Fruit fly (Drosophila melanogaster) whole organism, embryonic: ENCODE results near the gene CG2021.

Source experiments
- Ada2b ChIP-seq: fragments of 200-800 bp; sonication (Bioruptor generic); IDR thresholded peaks from 2 replicates; pipeline ENCODE4 v1.3.6; 2022; ENCODE audit warnings: missing biosample characterization, missing genetic modification characterization
- Aef1 ChIP-seq: fragments of 200-800 bp; sonication (Bioruptor generic); IDR thresholded peaks from 3 replicates; pipeline ENCODE4 v1.3.6; 2022; ENCODE audit warnings: missing biosample characterization, missing genetic modification characterization
- Atf6 ChIP-seq: fragments of 200-800 bp; sonication (Bioruptor generic); IDR thresholded peaks from 2 replicates; pipeline ENCODE4 v1.3.6; 2022; ENCODE audit warnings: missing biosample characterization, missing genetic modification characterization
- Bgb ChIP-seq: fragments of 200-800 bp; sonication (Bioruptor generic); IDR thresholded peaks from 2 replicates; pipeline ENCODE4 v1.3.6; 2022; ENCODE audit warnings: missing biosample characterization, missing genetic modification characterization; ENCODE audit not compliant: partially characterized antibody
- CG12299 ChIP-seq: fragments of 200-800 bp; sonication (Bioruptor generic); optimal IDR thresholded peaks from 2 replicates; lab custom pipeline; 2018; ENCODE audit warnings: missing biosample characterization, mild to moderate bottlenecking, missing genetic modification characterization
- CG12391 ChIP-seq: fragments of 200-800 bp; sonication (Bioruptor generic); optimal IDR thresholded peaks from 3 replicates; lab custom pipeline; 2018; ENCODE audit warnings: missing biosample characterization, mild to moderate bottlenecking, missing genetic modification characterization, moderate library complexity
- CG14014 ChIP-seq: fragments of 200-800 bp; sonication (Bioruptor generic); IDR thresholded peaks from 2 replicates; pipeline ENCODE4 v1.3.6; 2022; ENCODE audit warnings: missing biosample characterization, missing genetic modification characterization
- CG14441 ChIP-seq: fragments of 200-800 bp; sonication (Bioruptor generic); IDR thresholded peaks from 2 replicates; pipeline ENCODE4 v1.3.6; 2022; ENCODE audit warnings: missing biosample characterization, missing genetic modification characterization
- CG14965 ChIP-seq: fragments of 200-800 bp; sonication (Bioruptor generic); optimal IDR thresholded peaks from 2 replicates; lab custom pipeline; 2016; ENCODE audit warnings: missing biosample characterization, missing genetic modification characterization, borderline replicate concordance
- CG17361 ChIP-seq: fragments of 200-800 bp; sonication (Bioruptor generic); IDR thresholded peaks from 3 replicates; pipeline ENCODE4 v1.3.6; 2022; ENCODE audit warnings: missing biosample characterization, missing genetic modification characterization
- CG18476 ChIP-seq: fragments of 200-800 bp; sonication (Bioruptor generic); optimal IDR thresholded peaks from 2 replicates; lab custom pipeline; 2016; ENCODE audit warnings: missing biosample characterization, mild to moderate bottlenecking, missing genetic modification characterization
- CG30403 ChIP-seq: fragments of 200-800 bp; sonication (Bioruptor generic); optimal IDR thresholded peaks from 3 replicates; lab custom pipeline; 2016; ENCODE audit warnings: missing biosample characterization, missing genetic modification characterization
- CG3065 ChIP-seq: fragments of 200-800 bp; sonication (Bioruptor generic); optimal IDR thresholded peaks from 2 replicates; lab custom pipeline; 2016; ENCODE audit warnings: missing biosample characterization, missing genetic modification characterization
- CG3163 ChIP-seq: fragments of 200-800 bp; sonication (Bioruptor generic); optimal IDR thresholded peaks from 3 replicates; lab custom pipeline; 2016; ENCODE audit warnings: missing biosample characterization, missing genetic modification characterization
- CG4282 ChIP-seq: fragments of 200-800 bp; sonication (Bioruptor generic); optimal IDR thresholded peaks from 2 replicates; lab custom pipeline; 2016; ENCODE audit warnings: missing biosample characterization, missing genetic modification characterization
- CG4328 ChIP-seq: fragments of 200-800 bp; sonication (Bioruptor generic); optimal IDR thresholded peaks from 3 replicates; lab custom pipeline; 2017; ENCODE audit warnings: missing biosample characterization, missing genetic modification reagents, missing genetic modification characterization
- CG4424 ChIP-seq: fragments of 200-800 bp; sonication (Bioruptor generic); optimal IDR thresholded peaks from 3 replicates; lab custom pipeline; 2016; ENCODE audit warnings: missing biosample characterization, missing genetic modification characterization
- CG6254 ChIP-seq: fragments of 200-800 bp; sonication (Bioruptor generic); optimal IDR thresholded peaks from 3 replicates; lab custom pipeline; 2017; ENCODE audit warnings: mild to moderate bottlenecking, missing biosample characterization, missing genetic modification reagents, missing genetic modification characterization
- CG6272 ChIP-seq: fragments of 200-800 bp; sonication (Bioruptor generic); IDR thresholded peaks from 2 replicates; pipeline ENCODE4 v1.3.6; 2022; ENCODE audit warnings: missing biosample characterization, missing genetic modification characterization
- CG8290 ChIP-seq, 3 experiments: fragments of 200-800 bp; sonication (Bioruptor generic); optimal IDR thresholded peaks; 2 replicates each; lab custom pipeline; 2016 to 2019; ENCODE audit warnings: missing biosample characterization in 3 of 3, missing genetic modification characterization in 3 of 3, mild to moderate bottlenecking in 2 of 3, moderate library complexity in 1 of 3
- CG8944 ChIP-seq: fragments of 200-800 bp; sonication (Bioruptor generic); optimal IDR thresholded peaks from 3 replicates; lab custom pipeline; 2016; ENCODE audit warnings: missing biosample characterization, missing genetic modification characterization
- CG9817 ChIP-seq: fragments of 200-800 bp; sonication (Bioruptor generic); optimal IDR thresholded peaks from 2 replicates; lab custom pipeline; 2018; ENCODE audit warnings: missing biosample characterization, mild to moderate bottlenecking, missing genetic modification characterization, moderate library complexity
- Chrac-16 ChIP-seq: fragments of 200-800 bp; sonication (Bioruptor generic); optimal IDR thresholded peaks from 3 replicates; lab custom pipeline; 2016; ENCODE audit warnings: missing biosample characterization, missing genetic modification characterization
- Dad ChIP-seq: fragments of 200-800 bp; sonication (Bioruptor generic); optimal IDR thresholded peaks from 3 replicates; lab custom pipeline; 2016; ENCODE audit warnings: missing biosample characterization, missing genetic modification characterization
- Dek ChIP-seq: fragments of 200-800 bp; sonication (Bioruptor generic); optimal IDR thresholded peaks from 3 replicates; lab custom pipeline; 2019; ENCODE audit warnings: missing biosample characterization, mild to moderate bottlenecking, missing genetic modification characterization, moderate library complexity
- Dref ChIP-seq: fragments of 200-800 bp; sonication (Bioruptor generic); IDR thresholded peaks from 2 replicates; pipeline ENCODE4 v1.3.6; 2022; ENCODE audit warnings: missing biosample characterization, missing genetic modification characterization
- H15 ChIP-seq: fragments of 200-800 bp; sonication (Bioruptor generic); IDR thresholded peaks from 3 replicates; pipeline ENCODE4 v1.3.6; 2022; ENCODE audit warnings: missing biosample characterization, missing genetic modification characterization
- Hr78 ChIP-seq, 2 experiments: fragments of 200-800 bp in 1 of 2; fragments of >200 bp in 1 of 2; sonication (Bioruptor generic) in 1 of 2; optimal IDR thresholded peaks; 2 replicates each; lab custom pipeline; 2017 to 2019; ENCODE audit warnings: missing biosample characterization in 2 of 2, missing genetic modification characterization in 2 of 2, mild to moderate bottlenecking in 1 of 2, moderate library complexity in 1 of 2
- Jarid2 ChIP-seq: fragments of 200-800 bp; sonication (Bioruptor generic); optimal IDR thresholded peaks from 3 replicates; lab custom pipeline; 2017; ENCODE audit warnings: mild to moderate bottlenecking, missing biosample characterization, missing genetic modification reagents, missing genetic modification characterization
- NFAT ChIP-seq: fragments of 200-800 bp; sonication (Bioruptor generic); IDR thresholded peaks from 2 replicates; pipeline ENCODE4 v1.3.6; 2022; ENCODE audit warnings: missing biosample characterization, missing genetic modification characterization
- Pdp1 ChIP-seq, 2 experiments: fragments of 200-800 bp; sonication (Bioruptor generic); optimal IDR thresholded peaks; 3 replicates each; lab custom pipeline; 2016; ENCODE audit warnings: missing biosample characterization in 2 of 2, missing genetic modification characterization in 2 of 2, mild to moderate bottlenecking in 1 of 2, moderate library complexity in 1 of 2
- Ravus ChIP-seq: fragments of 200-800 bp; sonication (Bioruptor generic); IDR thresholded peaks from 2 replicates; pipeline ENCODE4 v1.3.6; 2022; ENCODE audit warnings: missing biosample characterization, missing genetic modification characterization
- TFAM ChIP-seq: fragments of 200-800 bp; sonication (Bioruptor generic); optimal IDR thresholded peaks from 2 replicates; lab custom pipeline; 2017; ENCODE audit warnings: missing biosample characterization, missing genetic modification characterization, inconsistent platforms
- Trl ChIP-seq, 3 experiments: fragments of >200 bp in 2 of 3; fragments of 200-800 bp in 1 of 3; sonication (Bioruptor generic) in 1 of 3; optimal IDR thresholded peaks; 2 replicates in 1 of 3; 3 replicates in 2 of 3; lab custom pipeline; 2016 to 2017; ENCODE audit warnings: missing biosample characterization in 1 of 3, missing genetic modification characterization in 1 of 3
- ato ChIP-seq: fragments of 200-800 bp; sonication (Bioruptor generic); IDR thresholded peaks from 2 replicates; pipeline ENCODE4 v1.3.6; 2022; ENCODE audit warnings: missing biosample characterization, missing genetic modification characterization; ENCODE audit not compliant: partially characterized antibody
- bigmax ChIP-seq: fragments of 200-800 bp; sonication (Bioruptor generic); optimal IDR thresholded peaks from 2 replicates; lab custom pipeline; 2018; ENCODE audit warnings: missing biosample characterization, mild to moderate bottlenecking, missing genetic modification characterization
- chn ChIP-seq: fragments of 200-800 bp; sonication (Bioruptor generic); optimal IDR thresholded peaks from 2 replicates; lab custom pipeline; 2016; ENCODE audit warnings: missing biosample characterization, missing genetic modification characterization
- dimm ChIP-seq: fragments of 200-800 bp; sonication (Bioruptor generic); IDR thresholded peaks from 2 replicates; pipeline ENCODE4 v1.3.6; 2022; ENCODE audit warnings: missing biosample characterization, missing genetic modification characterization
- exex ChIP-seq: fragments of 200-800 bp; sonication (Bioruptor generic); optimal IDR thresholded peaks from 4 replicates; lab custom pipeline; 2018; ENCODE audit warnings: missing biosample characterization, mild to moderate bottlenecking, missing genetic modification characterization, moderate library complexity
- gcm ChIP-seq: fragments of 200-800 bp; sonication (Bioruptor generic); optimal IDR thresholded peaks from 2 replicates; lab custom pipeline; 2019; ENCODE audit warnings: missing biosample characterization, mild to moderate bottlenecking, missing genetic modification characterization, moderate library complexity
- gem ChIP-seq: fragments of 200-800 bp; sonication (Bioruptor generic); optimal IDR thresholded peaks from 2 replicates; lab custom pipeline; 2019; ENCODE audit warnings: missing biosample characterization, mild to moderate bottlenecking, missing genetic modification characterization, moderate library complexity
- hth ChIP-seq: fragments of >200 bp; optimal IDR thresholded peaks from 2 replicates; lab custom pipeline; 2017; ENCODE audit warnings: inconsistent platforms
- inv ChIP-seq: fragments of 200-800 bp; sonication (Bioruptor generic); IDR thresholded peaks from 2 replicates; pipeline ENCODE4 v1.3.6; 2022; ENCODE audit warnings: missing biosample characterization, missing genetic modification characterization; ENCODE audit not compliant: partially characterized antibody
- knrl ChIP-seq: fragments of 200-800 bp; sonication (Bioruptor generic); IDR thresholded peaks from 3 replicates; pipeline ENCODE4 v1.3.6; 2022; ENCODE audit warnings: missing biosample characterization, missing genetic modification characterization; ENCODE audit not compliant: partially characterized antibody
- lov ChIP-seq, 2 experiments: fragments of 200-800 bp in 1 of 2; fragments of >200 bp in 1 of 2; sonication (Bioruptor generic) in 1 of 2; IDR thresholded peaks in 1 of 2; optimal IDR thresholded peaks in 1 of 2; 2 replicates in 1 of 2; 3 replicates in 1 of 2; pipeline versions ENCODE4 v1.3.6 to Lab custom; 2017 to 2022; ENCODE audit warnings: missing biosample characterization in 1 of 2, missing genetic modification characterization in 1 of 2
- psq ChIP-seq: fragments of 200-800 bp; sonication (Bioruptor generic); optimal IDR thresholded peaks from 2 replicates; lab custom pipeline; 2017; ENCODE audit warnings: missing biosample characterization, missing genetic modification characterization
- slp2 ChIP-seq: fragments of 200-800 bp; sonication (Bioruptor generic); optimal IDR thresholded peaks from 2 replicates; lab custom pipeline; 2016; ENCODE audit warnings: missing biosample characterization, missing genetic modification characterization
- tgo ChIP-seq: fragments of 200-800 bp; sonication (Bioruptor generic); IDR thresholded peaks from 3 replicates; pipeline ENCODE4 v1.3.6; 2022; ENCODE audit warnings: missing biosample characterization, missing genetic modification characterization
- zfh1 ChIP-seq: fragments of 200-800 bp; sonication (Bioruptor generic); IDR thresholded peaks from 3 replicates; pipeline ENCODE4 v1.3.6; 2022; ENCODE audit warnings: missing biosample characterization, missing genetic modification characterization

Gene CG2021

dm6 chr3L:1808631-1809030 lies 31.4 kb upstream of the CG2021 start (continued):
- TF ChIP-seq bigmax, result peak; percentile 2
- no peak for TF ChIP-seq Trl (optimal IDR thresholded peaks at IDR 0.05; lab: Kevin White, UChicago)
- TF ChIP-seq Trl (GFP tag; optimal IDR thresholded peaks at IDR 0.05; lab: Kevin White, UChicago), result peak; percentile 91
- no peak for TF ChIP-seq hth (lab: Kevin White, UChicago)
- peak; percentile 74 for TF ChIP-seq CG18476 (GFP tag; lab: Kevin White, UChicago)
- TF ChIP-seq CG30403, result peak; percentile 88
- peak; percentile 67 for TF ChIP-seq CG3163 (GFP tag; lab: Kevin White, UChicago)
- peak; percentile 85 for TF ChIP-seq Dek
- peak; percentile 44 for TF ChIP-seq CG14965
- TF ChIP-seq CG4328 (GFP tag; lab: Kevin White, UChicago), result no peak
- peak; percentile 89 for TF ChIP-seq Pdp1 (GFP tag; optimal IDR thresholded peaks at IDR 0.05; lab: Kevin White, UChicago)
- peak; percentile 72 for TF ChIP-seq CG8290 (GFP tag; optimal IDR thresholded peaks at IDR 0.05; lab: Kevin White, UChicago)
- TF ChIP-seq CG8290 (tag; optimal IDR thresholded peaks at IDR 0.05; lab: Kevin White, UChicago), result peak in 1 of 2 experiments; percentile 98
- peak; percentile 89 for TF ChIP-seq NFAT (GFP tag; lab: Robert Waterston, UW)
- TF ChIP-seq gcm (GFP tag; lab: Kevin White, UChicago), result peak; percentile 78
- peak; percentile 86 for TF ChIP-seq CG9817
- TF ChIP-seq slp2 (GFP tag; lab: Kevin White, UChicago), result peak; percentile 79
- TF ChIP-seq CG12299 (tag; lab: Kevin White, UChicago), result peak; percentile 74
- peak; percentile 82 for TF ChIP-seq Ravus (GFP tag; lab: Robert Waterston, UW)
- TF ChIP-seq CG3065 (GFP tag; lab: Kevin White, UChicago), result peak; percentile 32
- TF ChIP-seq knrl (GFP tag; lab: Robert Waterston, UW), result no peak
- TF ChIP-seq CG14441, result peak; percentile 95
- TF ChIP-seq CG4424 (GFP tag; lab: Kevin White, UChicago), result peak; percentile 91
- TF ChIP-seq Hr78 (GFP tag; optimal IDR thresholded peaks at IDR 0.05; lab: Kevin White, UChicago), result no peak
- no peak for TF ChIP-seq Dref
- peak; percentile 80 for TF ChIP-seq dimm (GFP tag; lab: Robert Waterston, UW)
- peak; percentile 83 for TF ChIP-seq CG8944
- no peak for TF ChIP-seq inv (GFP tag; lab: Robert Waterston, UW)
- peak; percentile 54 for TF ChIP-seq CG6254 (GFP tag; lab: Kevin White, UChicago)
- no peak for TF ChIP-seq ato (GFP tag; lab: Robert Waterston, UW)
- TF ChIP-seq CG17361, result peak; percentile 82
- TF ChIP-seq Ada2b (GFP tag; lab: Robert Waterston, UW), result peak; percentile 94
- peak; percentile 50 for TF ChIP-seq exex (tag; lab: Kevin White, UChicago)
- TF ChIP-seq Aef1 (GFP tag; lab: Robert Waterston, UW), result peak; percentile 92
- peak; percentile 88 for TF ChIP-seq CG12391 (tag; lab: Kevin White, UChicago)
- peak; percentile 87 for TF ChIP-seq Chrac-16 (GFP tag; lab: Kevin White, UChicago)
- TF ChIP-seq Jarid2 (GFP tag; lab: Kevin White, UChicago), result peak; percentile 65
- no peak for TF ChIP-seq Bgb
- peak; percentile 95 for TF ChIP-seq Atf6 (GFP tag; lab: Robert Waterston, UW)
- peak; percentile 12 for TF ChIP-seq psq (GFP tag; lab: Kevin White, UChicago)
- peak; percentile 89 for TF ChIP-seq Dad (GFP tag; lab: Kevin White, UChicago)
- peak; percentile 92 for TF ChIP-seq zfh1 (GFP tag; lab: Robert Waterston, UW)
- TF ChIP-seq CG4282 (GFP tag; lab: Kevin White, UChicago), result peak; percentile 81
- peak; percentile 95 for TF ChIP-seq CG14014 (GFP tag; lab: Robert Waterston, UW)
- TF ChIP-seq H15 (GFP tag; lab: Robert Waterston, UW), result peak; percentile 85
- TF ChIP-seq lov (optimal IDR thresholded peaks at IDR 0.05; lab: Kevin White, UChicago), result no peak
- TF ChIP-seq lov (GFP tag; IDR thresholded peaks at IDR 0.05; lab: Robert Waterston, UW), result peak; percentile 91
- TF ChIP-seq chn (GFP tag; lab: Kevin White, UChicago), result peak; percentile 81
- peak; percentile 95 for TF ChIP-seq tgo (GFP tag; lab: Robert Waterston, UW)
- TF ChIP-seq gem, result peak; percentile 93
- peak; percentile 26 for TF ChIP-seq TFAM (GFP tag; lab: Kevin White, UChicago)
- peak; percentile 89 for TF ChIP-seq CG6272 (GFP tag; lab: Robert Waterston, UW)
